Fruit fly (Drosophila melanogaster) whole organism, embryonic: ENCODE measurements around the gene spn-B.

Source experiments
- Atf-2 ChIP-seq: fragments of 200-800 bp; sonication (Bioruptor generic); optimal IDR thresholded peaks from 2 replicates; lab custom pipeline; 2016; ENCODE audit warnings: missing biosample characterization, missing genetic modification characterization
- Atf3 ChIP-seq: fragments of 200-800 bp; sonication (Bioruptor generic); optimal IDR thresholded peaks from 3 replicates; lab custom pipeline; 2016; ENCODE audit warnings: missing biosample characterization, missing genetic modification characterization
- CG10979 ChIP-seq: fragments of 200-800 bp; sonication (Bioruptor generic); optimal IDR thresholded peaks from 2 replicates; lab custom pipeline; 2018; ENCODE audit warnings: missing biosample characterization, mild to moderate bottlenecking, missing genetic modification characterization, moderate library complexity
- CG12155 ChIP-seq: fragments of 200-800 bp; sonication (Bioruptor generic); optimal IDR thresholded peaks from 3 replicates; lab custom pipeline; 2016; ENCODE audit warnings: missing biosample characterization, missing genetic modification characterization
- CG12391 ChIP-seq: fragments of 200-800 bp; sonication (Bioruptor generic); optimal IDR thresholded peaks from 3 replicates; lab custom pipeline; 2018; ENCODE audit warnings: missing biosample characterization, mild to moderate bottlenecking, missing genetic modification characterization, moderate library complexity
- CG14014 ChIP-seq: fragments of 200-800 bp; sonication (Bioruptor generic); IDR thresholded peaks from 2 replicates; pipeline ENCODE4 v1.3.6; 2022; ENCODE audit warnings: missing biosample characterization, missing genetic modification characterization
- CG14667 ChIP-seq: fragments of 200-800 bp; sonication (Bioruptor generic); IDR thresholded peaks from 2 replicates; pipeline ENCODE4 v1.3.6; 2022; ENCODE audit warnings: missing biosample characterization, missing genetic modification characterization
- CG17359 ChIP-seq: fragments of 200-800 bp; sonication (Bioruptor generic); optimal IDR thresholded peaks from 3 replicates; lab custom pipeline; 2018; ENCODE audit warnings: missing biosample characterization, mild to moderate bottlenecking, missing genetic modification characterization, moderate library complexity
- CG17612 ChIP-seq: fragments of 200-800 bp; sonication (Bioruptor generic); IDR thresholded peaks from 2 replicates; pipeline ENCODE4 v1.3.6; 2022; ENCODE audit warnings: missing biosample characterization, missing genetic modification characterization
- CG17912 ChIP-seq: fragments of 200-800 bp; sonication (Bioruptor generic); optimal IDR thresholded peaks from 2 replicates; lab custom pipeline; 2018; ENCODE audit warnings: missing biosample characterization, mild to moderate bottlenecking, missing genetic modification characterization
- CG31224 ChIP-seq: fragments of 200-800 bp; sonication (Bioruptor generic); IDR thresholded peaks from 2 replicates; pipeline ENCODE4 v1.3.6; 2022; ENCODE audit warnings: missing biosample characterization, missing genetic modification characterization
- CG32772 ChIP-seq: fragments of 200-800 bp; sonication (Bioruptor generic); IDR thresholded peaks from 2 replicates; pipeline ENCODE4 v1.3.6; 2022; ENCODE audit warnings: missing biosample characterization, missing genetic modification characterization
- CG3407 ChIP-seq: fragments of 200-800 bp; sonication (Bioruptor generic); optimal IDR thresholded peaks from 2 replicates; lab custom pipeline; 2018; ENCODE audit warnings: missing biosample characterization, mild to moderate bottlenecking, missing genetic modification characterization
- CG3847 ChIP-seq: fragments of 200-800 bp; sonication (Bioruptor generic); IDR thresholded peaks from 2 replicates; pipeline ENCODE4 v1.3.6; 2022; ENCODE audit warnings: missing biosample characterization, missing genetic modification characterization
- CG4820 ChIP-seq: fragments of 200-800 bp; sonication (Bioruptor generic); optimal IDR thresholded peaks from 3 replicates; lab custom pipeline; 2016; ENCODE audit warnings: missing biosample characterization, missing genetic modification characterization
- CG6689 ChIP-seq: fragments of 200-800 bp; sonication (Bioruptor generic); IDR thresholded peaks from 2 replicates; pipeline ENCODE4 v1.3.6; 2022; ENCODE audit warnings: missing biosample characterization, missing genetic modification characterization
- CG6854 ChIP-seq: fragments of 200-800 bp; sonication (Bioruptor generic); optimal IDR thresholded peaks from 3 replicates; lab custom pipeline; 2017; ENCODE audit warnings: missing biosample characterization, mild to moderate bottlenecking, missing genetic modification characterization
- CG7745 ChIP-seq: fragments of 200-800 bp; sonication (Bioruptor generic); optimal IDR thresholded peaks from 2 replicates; lab custom pipeline; 2018; ENCODE audit warnings: missing biosample characterization, mild to moderate bottlenecking, missing genetic modification characterization, moderate library complexity
- CG7786 ChIP-seq: fragments of 200-800 bp; sonication (Bioruptor generic); optimal IDR thresholded peaks from 2 replicates; lab custom pipeline; 2016; ENCODE audit warnings: missing biosample characterization, missing genetic modification characterization
- CG8281 ChIP-seq: fragments of 200-800 bp; sonication (Bioruptor generic); optimal IDR thresholded peaks from 2 replicates; lab custom pipeline; 2018; ENCODE audit warnings: missing biosample characterization, mild to moderate bottlenecking, missing genetic modification characterization, moderate library complexity
- CG8388 ChIP-seq: fragments of 200-800 bp; sonication (Bioruptor generic); optimal IDR thresholded peaks from 2 replicates; lab custom pipeline; 2019; ENCODE audit warnings: missing biosample characterization, mild to moderate bottlenecking, missing genetic modification characterization, moderate library complexity
- CG9437 ChIP-seq: fragments of 200-800 bp; sonication (Bioruptor generic); optimal IDR thresholded peaks from 2 replicates; lab custom pipeline; 2018; ENCODE audit warnings: missing biosample characterization, mild to moderate bottlenecking, missing genetic modification characterization
- CG9727 ChIP-seq: fragments of 200-800 bp; sonication (Bioruptor generic); optimal IDR thresholded peaks from 3 replicates; lab custom pipeline; 2017; ENCODE audit warnings: missing biosample characterization, mild to moderate bottlenecking, missing genetic modification characterization
- E2f2 ChIP-seq: fragments of 200-800 bp; sonication (Bioruptor generic); IDR thresholded peaks from 2 replicates; pipeline ENCODE4 v1.3.6; 2022; ENCODE audit warnings: missing biosample characterization, missing genetic modification characterization
- Ets97D ChIP-seq: fragments of 200-800 bp; sonication (Bioruptor generic); optimal IDR thresholded peaks from 3 replicates; lab custom pipeline; 2016; ENCODE audit warnings: missing biosample characterization, missing genetic modification characterization
- HLH3B ChIP-seq: fragments of 200-800 bp; sonication (Bioruptor generic); IDR thresholded peaks from 2 replicates; pipeline ENCODE4 v1.3.6; 2022; ENCODE audit warnings: missing biosample characterization, missing genetic modification characterization
- Hmr ChIP-seq: fragments of 200-800 bp; sonication (Bioruptor generic); optimal IDR thresholded peaks from 3 replicates; lab custom pipeline; 2017; ENCODE audit warnings: mild to moderate bottlenecking, missing biosample characterization, missing genetic modification reagents, missing genetic modification characterization
- MTF-1 ChIP-seq: fragments of 200-800 bp; sonication (Bioruptor generic); optimal IDR thresholded peaks from 2 replicates; lab custom pipeline; 2018; ENCODE audit warnings: missing biosample characterization, mild to moderate bottlenecking, missing genetic modification characterization, borderline replicate concordance
- NFAT ChIP-seq: fragments of 200-800 bp; sonication (Bioruptor generic); IDR thresholded peaks from 2 replicates; pipeline ENCODE4 v1.3.6; 2022; ENCODE audit warnings: missing biosample characterization, missing genetic modification characterization
- Ssrp ChIP-seq: fragments of 200-800 bp; sonication (Bioruptor generic); optimal IDR thresholded peaks from 2 replicates; lab custom pipeline; 2018; ENCODE audit warnings: missing biosample characterization, mild to moderate bottlenecking, missing genetic modification characterization, moderate library complexity
- Vsx1 ChIP-seq: fragments of 200-800 bp; sonication (Bioruptor generic); optimal IDR thresholded peaks from 2 replicates; lab custom pipeline; 2017; ENCODE audit warnings: missing biosample characterization, mild to moderate bottlenecking, missing genetic modification characterization, missing genetic modification reagents
- ap ChIP-seq: fragments of 200-800 bp; sonication (Bioruptor generic); IDR thresholded peaks from 2 replicates; pipeline ENCODE4 v1.3.6; 2022; ENCODE audit warnings: missing biosample characterization, missing genetic modification characterization
- ara ChIP-seq: fragments of 200-800 bp; sonication (Bioruptor generic); IDR thresholded peaks from 2 replicates; pipeline ENCODE4 v1.3.6; 2022; ENCODE audit warnings: missing biosample characterization, missing genetic modification characterization
- az2 ChIP-seq: fragments of 200-800 bp; sonication (Bioruptor generic); optimal IDR thresholded peaks from 3 replicates; lab custom pipeline; 2016; ENCODE audit warnings: missing biosample characterization, missing genetic modification characterization
- bigmax ChIP-seq: fragments of 200-800 bp; sonication (Bioruptor generic); optimal IDR thresholded peaks from 2 replicates; lab custom pipeline; 2018; ENCODE audit warnings: missing biosample characterization, mild to moderate bottlenecking, missing genetic modification characterization
- chif ChIP-seq, 2 experiments: fragments of 200-800 bp; sonication (Bioruptor generic); optimal IDR thresholded peaks; 3 replicates each; lab custom pipeline; 2016; ENCODE audit warnings: missing biosample characterization in 2 of 2, missing genetic modification characterization in 2 of 2
- corto ChIP-seq: fragments of 200-800 bp; sonication (Bioruptor generic); optimal IDR thresholded peaks from 2 replicates; lab custom pipeline; 2016; ENCODE audit warnings: missing biosample characterization, mild to moderate bottlenecking, missing genetic modification characterization, moderate library complexity
- crp ChIP-seq, 2 experiments: fragments of 200-800 bp; sonication (Bioruptor generic); optimal IDR thresholded peaks; 2 replicates in 1 of 2; 3 replicates in 1 of 2; lab custom pipeline; 2017; ENCODE audit warnings: missing biosample characterization in 2 of 2, missing genetic modification characterization in 2 of 2, mild to moderate bottlenecking in 1 of 2, moderate library complexity in 1 of 2
- dati ChIP-seq: fragments of 200-800 bp; sonication (Bioruptor generic); IDR thresholded peaks from 2 replicates; pipeline ENCODE4 v1.3.6; 2022; ENCODE audit warnings: missing biosample characterization, missing genetic modification characterization
- ewg ChIP-seq: fragments of 200-800 bp; sonication (Bioruptor generic); optimal IDR thresholded peaks from 3 replicates; lab custom pipeline; 2017; ENCODE audit warnings: mild to moderate bottlenecking, missing biosample characterization, missing genetic modification reagents, missing genetic modification characterization
- ind ChIP-seq: fragments of 200-800 bp; sonication (Bioruptor generic); optimal IDR thresholded peaks from 3 replicates; lab custom pipeline; 2016; ENCODE audit warnings: missing biosample characterization, missing genetic modification characterization
- nom ChIP-seq: fragments of 200-800 bp; sonication (Bioruptor generic); optimal IDR thresholded peaks from 2 replicates; lab custom pipeline; 2017; ENCODE audit warnings: missing biosample characterization, missing genetic modification characterization, mild to moderate bottlenecking, moderate library complexity, missing genetic modification reagents
- row ChIP-seq: fragments of 200-800 bp; sonication (Bioruptor generic); IDR thresholded peaks from 3 replicates; pipeline ENCODE4 v1.3.6; 2022; ENCODE audit warnings: missing biosample characterization, missing genetic modification characterization
- scrt ChIP-seq: fragments of 200-800 bp; sonication (Bioruptor generic); optimal IDR thresholded peaks from 2 replicates; lab custom pipeline; 2018; ENCODE audit warnings: missing biosample characterization, mild to moderate bottlenecking, missing genetic modification characterization, moderate library complexity
- shn ChIP-seq: fragments of 200-800 bp; sonication (Bioruptor generic); optimal IDR thresholded peaks from 3 replicates; lab custom pipeline; 2016; ENCODE audit warnings: missing biosample characterization, missing genetic modification characterization
- sim ChIP-seq: fragments of 200-800 bp; sonication (Bioruptor generic); IDR thresholded peaks from 2 replicates; pipeline ENCODE4 v1.3.6; 2022; ENCODE audit warnings: missing biosample characterization, missing genetic modification characterization

spn-B gene

dm6 chr3R:14373828-14374217 lies 46.0 kb downstream of the spn-B start (continued):
- TF ChIP-seq CG3847 (GFP tag; lab: Robert Waterston, UW), result no peak
- no peak for TF ChIP-seq Atf-2
- no peak for TF ChIP-seq CG31224 (GFP tag; lab: Robert Waterston, UW)
- TF ChIP-seq CG17359, result peak; percentile 15
- TF ChIP-seq CG7786 (GFP tag; lab: Kevin White, UChicago), result no peak
- 0 out of 2 replicates have a peak, but pooled peaks have one; percentile 27 for TF ChIP-seq HLH3B (GFP tag; lab: Robert Waterston, UW)
- TF ChIP-seq ap (GFP tag; lab: Robert Waterston, UW), result no peak
- peak; percentile 5 for TF ChIP-seq CG3407 (GFP tag; lab: Kevin White, UChicago)
- no peak for TF ChIP-seq CG32772 (GFP tag; lab: Robert Waterston, UW)
- peak; percentile 14; the same call in 1 of the 3 replicates for TF ChIP-seq row
- peak; percentile 22; the same call in 1 of the 2 replicates for TF ChIP-seq CG6689
- no peak for TF ChIP-seq MTF-1
- no peak for TF ChIP-seq CG17912
- TF ChIP-seq CG14014 (GFP tag; lab: Robert Waterston, UW), result no peak
- TF ChIP-seq CG8388 (GFP tag; lab: Kevin White, UChicago), result no peak
- no peak for TF ChIP-seq CG9437 (GFP tag; lab: Kevin White, UChicago)
- TF ChIP-seq ind (GFP tag; lab: Kevin White, UChicago), result no peak
- no peak for TF ChIP-seq CG14667 (GFP tag; lab: Robert Waterston, UW)
- peak; percentile 7 for TF ChIP-seq Ssrp (tag; lab: Kevin White, UChicago)
- no peak for TF ChIP-seq NFAT (GFP tag; lab: Robert Waterston, UW)
- TF ChIP-seq crp (GFP tag; optimal IDR thresholded peaks at IDR 0.05; lab: Kevin White, UChicago), result no peak
- TF ChIP-seq Hmr (GFP tag; lab: Kevin White, UChicago), result no peak
- no peak for TF ChIP-seq CG12155 (GFP tag; lab: Kevin White, UChicago)
- TF ChIP-seq scrt (GFP tag; lab: Kevin White, UChicago), result no peak
- no peak for TF ChIP-seq ara
- no peak for TF ChIP-seq CG9727
- TF ChIP-seq ewg, result no peak
- TF ChIP-seq sim, result no peak
- no peak for TF ChIP-seq bigmax (GFP tag; lab: Kevin White, UChicago)
- TF ChIP-seq corto (GFP tag; lab: Kevin White, UChicago), result peak; percentile 40
- no peak for TF ChIP-seq Vsx1 (GFP tag; lab: Kevin White, UChicago)
- TF ChIP-seq dati, result 0 out of 2 replicates have a peak, but pooled peaks have one; percentile 26
- no peak for TF ChIP-seq Ets97D (GFP tag; lab: Kevin White, UChicago)
- TF ChIP-seq CG17612 (GFP tag; lab: Robert Waterston, UW), result no peak
- no peak for TF ChIP-seq CG10979 (tag; lab: Kevin White, UChicago)
- TF ChIP-seq nom (GFP tag; lab: Kevin White, UChicago), result no peak
- no peak for TF ChIP-seq Atf3 (GFP tag; lab: Kevin White, UChicago)
- no peak for TF ChIP-seq az2 (GFP tag; lab: Kevin White, UChicago)
- TF ChIP-seq CG8281 (tag; lab: Kevin White, UChicago), result no peak
- TF ChIP-seq chif (GFP tag; optimal IDR thresholded peaks at IDR 0.05; lab: Kevin White, UChicago), result no peak
- no peak for TF ChIP-seq shn (GFP tag; lab: Kevin White, UChicago)
- TF ChIP-seq CG6854, result no peak
- TF ChIP-seq CG12391 (tag; lab: Kevin White, UChicago), result no peak
- TF ChIP-seq CG7745 (tag; lab: Kevin White, UChicago), result no peak
- no peak for TF ChIP-seq CG4820 (GFP tag; lab: Kevin White, UChicago)
- TF ChIP-seq E2f2 (GFP tag; lab: Robert Waterston, UW), result no peak
